Fruit fly (Drosophila melanogaster): ENCODE data around the gene CG42526.

dm6 chr3L:9430608-9430952 lies 4.6 kb downstream of the CG42526 start:
- TF ChIP-seq CG8478 (optimal IDR thresholded peaks at IDR 0.05), result no peak
- TF ChIP-seq CTCF (optimal IDR thresholded peaks at IDR 0.05), result no peak
